Fruit fly (Drosophila melanogaster) whole organism: ENCODE results near the gene Dys.

Experiments used
- Dll ChIP-seq: fragments of >200 bp; optimal IDR thresholded peaks from 2 replicates; lab custom pipeline; 2017
- pan ChIP-seq: fragments of >200 bp; optimal IDR thresholded peaks from 2 replicates; lab custom pipeline; 2017
- psq ChIP-seq: fragments of >200 bp; optimal IDR thresholded peaks from 2 replicates; lab custom pipeline; 2017
- usp ChIP-seq: fragments of >200 bp; optimal IDR thresholded peaks from 2 replicates; lab custom pipeline; 2017; ENCODE audit warnings: missing biosample characterization, missing genetic modification characterization, mixed read lengths

DNA sequence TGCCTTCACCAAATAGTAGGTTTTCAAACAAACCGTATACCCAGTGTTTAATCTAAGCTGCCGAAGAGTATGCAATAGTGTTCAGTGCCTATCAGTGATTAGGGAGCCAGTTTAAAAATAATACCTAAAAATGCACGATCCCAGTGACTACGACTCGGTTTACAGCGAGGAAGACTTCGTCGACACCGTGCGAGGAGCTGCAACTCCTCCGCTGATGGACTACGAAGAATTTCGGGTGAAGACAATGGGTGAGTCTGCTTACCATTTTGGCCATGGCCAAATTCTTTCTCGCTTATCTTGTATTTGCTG, 287 bp downstream of the Dys start:
- TF ChIP-seq usp (GFP tag; lab: Kevin White, UChicago) (no peak), Dll (lab: Kevin White, UChicago) (no peak), pan (no peak), psq (no peak)
